In genomic region chr3L:15009681-15010080, dm6 we compare ENCODE assay signal across 3 fruit fly cellular contexts.
TF ChIP-seq lines count a peak whose summit lies in the region.

No protein-coding gene starts in this region.

- no peak for TF ChIP-seq CTCF in whole organism, embryonic (GFP tag; optimal IDR thresholded peaks at IDR 0.05; lab: Kevin White, UChicago)

TF ChIP-seq in whole organism, embryonic, 481 proteins besides CTCF, POLR2A, EP300 and RAD21 (continues in another document):
- TF ChIP-seq yki (optimal IDR thresholded peaks at IDR 0.05; lab: Kevin White, UChicago), result no peak
- TF ChIP-seq Sin3A (optimal IDR thresholded peaks at IDR 0.05; lab: Kevin White, UChicago), result no peak
- no peak for TF ChIP-seq CG6791 (GFP tag; IDR thresholded peaks at IDR 0.05; lab: Robert Waterston, UW; ENCODE audit: partially characterized antibody)
- peak; percentile 26 for TF ChIP-seq Blimp-1 (GFP tag; optimal IDR thresholded peaks at IDR 0.05; lab: Kevin White, UChicago)
- TF ChIP-seq CG13287 (GFP tag; IDR thresholded peaks at IDR 0.05; lab: Robert Waterston, UW; ENCODE audit: partially characterized antibody), result no peak
- TF ChIP-seq stwl (tag; optimal IDR thresholded peaks at IDR 0.05; lab: Kevin White, UChicago), result no peak
- peak; percentile 27 for TF ChIP-seq CG2678 (tag; optimal IDR thresholded peaks at IDR 0.05; lab: Kevin White, UChicago)
- no peak for TF ChIP-seq pan (optimal IDR thresholded peaks at IDR 0.05; lab: Kevin White, UChicago)
- no peak for TF ChIP-seq pan (GFP tag; optimal IDR thresholded peaks at IDR 0.05 in 1 of 2, IDR thresholded peaks at IDR 0.05 in 1 of 2)
- no peak for TF ChIP-seq CG10462 (GFP tag; optimal IDR thresholded peaks at IDR 0.05; lab: Kevin White, UChicago)
- no peak for TF ChIP-seq cas (GFP tag; IDR thresholded peaks at IDR 0.05; lab: Robert Waterston, UW)
- TF ChIP-seq Hand (GFP tag; optimal IDR thresholded peaks at IDR 0.05; lab: Kevin White, UChicago), result no peak
- TF ChIP-seq CG5953 (GFP tag; IDR thresholded peaks at IDR 0.05; lab: Robert Waterston, UW), result no peak
- TF ChIP-seq CG12236 (GFP tag; optimal IDR thresholded peaks at IDR 0.05; lab: Kevin White, UChicago), result no peak
- peak; percentile 82 for TF ChIP-seq Ets65A (GFP tag; lab: Kevin White, UChicago)
- TF ChIP-seq Hsf (GFP tag; optimal IDR thresholded peaks at IDR 0.05; lab: Kevin White, UChicago), result no peak
- no peak for TF ChIP-seq CG17829 (tag; optimal IDR thresholded peaks at IDR 0.05; lab: Kevin White, UChicago)
- no peak for TF ChIP-seq cad (GFP tag; optimal IDR thresholded peaks at IDR 0.05; lab: Kevin White, UChicago)
- TF ChIP-seq CG17612 (GFP tag; IDR thresholded peaks at IDR 0.05; lab: Robert Waterston, UW), result no peak
- no peak for TF ChIP-seq E2f2 (GFP tag; IDR thresholded peaks at IDR 0.05; lab: Robert Waterston, UW)
- TF ChIP-seq CG4328 (GFP tag; optimal IDR thresholded peaks at IDR 0.05; lab: Kevin White, UChicago), result no peak
- TF ChIP-seq Fer1 (GFP tag; optimal IDR thresholded peaks at IDR 0.05; lab: Kevin White, UChicago), result no peak
- TF ChIP-seq CG16815 (GFP tag; optimal IDR thresholded peaks at IDR 0.05; lab: Kevin White, UChicago), result no peak
- peak; percentile 57; the same call in 1 of the 2 replicates for TF ChIP-seq Drgx (GFP tag; IDR thresholded peaks at IDR 0.05; lab: Robert Waterston, UW)
- no peak for TF ChIP-seq Usf (GFP tag; optimal IDR thresholded peaks at IDR 0.05; lab: Kevin White, UChicago)
- no peak for TF ChIP-seq bab2 (GFP tag; optimal IDR thresholded peaks at IDR 0.05; lab: Kevin White, UChicago)
- TF ChIP-seq tup (GFP tag; optimal IDR thresholded peaks at IDR 0.05; lab: Kevin White, UChicago), result no peak
- no peak for TF ChIP-seq Hmx (GFP tag; optimal IDR thresholded peaks at IDR 0.05; lab: Kevin White, UChicago)
- no peak for TF ChIP-seq Vsx1 (GFP tag; optimal IDR thresholded peaks at IDR 0.05; lab: Kevin White, UChicago)
- TF ChIP-seq PHDP (tag; optimal IDR thresholded peaks at IDR 0.05; lab: Kevin White, UChicago), result no peak
- no peak for TF ChIP-seq sna (GFP tag; IDR thresholded peaks at IDR 0.05; lab: Robert Waterston, UW; ENCODE audit: partially characterized antibody)
- TF ChIP-seq slbo (GFP tag; IDR thresholded peaks at IDR 0.05; lab: Robert Waterston, UW), result no peak

TF ChIP-seq in whole organism, prepupa, 60 proteins besides CTCF, POLR2A, EP300 and RAD21 (continues in another document):
- no peak for TF ChIP-seq salr (GFP tag; optimal IDR thresholded peaks at IDR 0.05; lab: Kevin White, UChicago)
- peak; percentile 43; the same call in 1 of the 2 replicates for TF ChIP-seq Gug (GFP tag; IDR thresholded peaks at IDR 0.05; lab: Robert Waterston, UW)
- no peak for TF ChIP-seq Eip75B (GFP tag; optimal IDR thresholded peaks at IDR 0.05; lab: Kevin White, UChicago)
- TF ChIP-seq CG6854 (GFP tag; optimal IDR thresholded peaks at IDR 0.05; lab: Kevin White, UChicago), result no peak
- peak; percentile 7 for TF ChIP-seq OdsH (GFP tag; optimal IDR thresholded peaks at IDR 0.05; lab: Kevin White, UChicago)
- no peak for TF ChIP-seq acj6 (GFP tag; optimal IDR thresholded peaks at IDR 0.05; lab: Kevin White, UChicago)
- TF ChIP-seq Sox14 (GFP tag; optimal IDR thresholded peaks at IDR 0.05; lab: Kevin White, UChicago), result no peak
- TF ChIP-seq CG10669 (GFP tag; optimal IDR thresholded peaks at IDR 0.05; lab: Kevin White, UChicago), result no peak
- no peak for TF ChIP-seq Ets96B (tag; optimal IDR thresholded peaks at IDR 0.05; lab: Kevin White, UChicago)
- TF ChIP-seq Ets21C (GFP tag; optimal IDR thresholded peaks at IDR 0.05; lab: Kevin White, UChicago), result no peak
- TF ChIP-seq Blimp-1 (GFP tag; optimal IDR thresholded peaks at IDR 0.05; lab: Kevin White, UChicago), result no peak
- no peak for TF ChIP-seq Sox15 (GFP tag; optimal IDR thresholded peaks at IDR 0.05; lab: Kevin White, UChicago)
- no peak for TF ChIP-seq CG6276 (GFP tag; optimal IDR thresholded peaks at IDR 0.05; lab: Kevin White, UChicago)
- TF ChIP-seq CG6163 (GFP tag; IDR thresholded peaks at IDR 0.05; lab: Robert Waterston, UW), result peak; percentile 49; the same call in 1 of the 3 replicates
- TF ChIP-seq CG11762 (GFP tag; optimal IDR thresholded peaks at IDR 0.05; lab: Kevin White, UChicago; ENCODE audit: insufficient read depth), result no peak
- peak; percentile 30; the same call in 1 of the 3 replicates for TF ChIP-seq CG8119 (GFP tag; IDR thresholded peaks at IDR 0.05; lab: Robert Waterston, UW)
- TF ChIP-seq Hr39 (GFP tag; optimal IDR thresholded peaks at IDR 0.05; lab: Kevin White, UChicago), result no peak
- peak; percentile 22 for TF ChIP-seq Hr4 (GFP tag; optimal IDR thresholded peaks at IDR 0.05; lab: Kevin White, UChicago)
- TF ChIP-seq achi (GFP tag; optimal IDR thresholded peaks at IDR 0.05; lab: Kevin White, UChicago), result peak; percentile 3
- TF ChIP-seq ss (GFP tag; optimal IDR thresholded peaks at IDR 0.05; lab: Kevin White, UChicago), result no peak
- TF ChIP-seq Sox102F (GFP tag; optimal IDR thresholded peaks at IDR 0.05; lab: Kevin White, UChicago), result no peak
- TF ChIP-seq CG32006 (GFP tag; optimal IDR thresholded peaks at IDR 0.05; lab: Kevin White, UChicago), result peak; percentile 37
- TF ChIP-seq CG3919 (GFP tag; optimal IDR thresholded peaks at IDR 0.05; lab: Kevin White, UChicago), result no peak
- no peak for TF ChIP-seq dsx (GFP tag; optimal IDR thresholded peaks at IDR 0.05; lab: Kevin White, UChicago; ENCODE audit: poor library complexity, severe bottlenecking)
- TF ChIP-seq vri (GFP tag; optimal IDR thresholded peaks at IDR 0.05; lab: Kevin White, UChicago), result no peak
- no peak for TF ChIP-seq CG8632 (GFP tag; optimal IDR thresholded peaks at IDR 0.05; lab: Kevin White, UChicago)
- no peak for TF ChIP-seq Lpt (GFP tag; optimal IDR thresholded peaks at IDR 0.05; lab: Kevin White, UChicago)
- no peak for TF ChIP-seq CG9139 (GFP tag; optimal IDR thresholded peaks at IDR 0.05; lab: Kevin White, UChicago)
- TF ChIP-seq CG6808 (GFP tag; optimal IDR thresholded peaks at IDR 0.05; lab: Kevin White, UChicago), result no peak
- peak; percentile 68 for TF ChIP-seq CG15336 (GFP tag; IDR thresholded peaks at IDR 0.05; lab: Robert Waterston, UW)
- no peak for TF ChIP-seq fd85E (GFP tag; optimal IDR thresholded peaks at IDR 0.05; lab: Kevin White, UChicago)
- no peak for TF ChIP-seq cyc (GFP tag; optimal IDR thresholded peaks at IDR 0.05; lab: Kevin White, UChicago)
- TF ChIP-seq eg (GFP tag; IDR thresholded peaks at IDR 0.05; lab: Robert Waterston, UW), result peak; percentile 64; the same call in 2 of the 3 replicates

TF ChIP-seq in whole organism, pupa, 21 proteins besides CTCF, POLR2A, EP300 and RAD21:
- no peak for TF ChIP-seq Pif1B (GFP tag; optimal IDR thresholded peaks at IDR 0.05; lab: Kevin White, UChicago)
- TF ChIP-seq CG9948 (tag; optimal IDR thresholded peaks at IDR 0.05; lab: Kevin White, UChicago), result no peak
- TF ChIP-seq Ets98B (GFP tag; IDR thresholded peaks at IDR 0.05; lab: Robert Waterston, UW), result peak; percentile 38
- TF ChIP-seq CG4496 (GFP tag; IDR thresholded peaks at IDR 0.05; lab: Robert Waterston, UW), result peak; percentile 29; the same call in 2 of the 3 replicates
- no peak for TF ChIP-seq CG32121 (GFP tag; IDR thresholded peaks at IDR 0.05; lab: Robert Waterston, UW)
- peak; percentile 68 for TF ChIP-seq CG14655 (GFP tag; optimal IDR thresholded peaks at IDR 0.05; lab: Kevin White, UChicago)
- peak; percentile 51 for TF ChIP-seq CG8301 (tag; optimal IDR thresholded peaks at IDR 0.05; lab: Kevin White, UChicago)

Comparison
In these comparisons a context has a peak if more than half of its experiments do, and no peak if none do; other contexts are left out.
1. Of the 7 proteins assayed by ChIP-seq in both whole organism, embryonic and whole organism, prepupa: peak only in whole organism, embryonic: Blimp-1 and Sox102F; only in whole organism, prepupa: Gug; in both: none; in neither: 4.